Fruit fly (Drosophila melanogaster): ENCODE measurements around the gene CG3402.

The CG3402 gene

dm6 chr3L:640324-640974 lies 12.2 kb downstream of the CG3402 start (continued):
- TF ChIP-seq Doc2 (GFP tag; IDR thresholded peaks at IDR 0.05): no peak
- peak; percentile 75 for TF ChIP-seq CG5180 (GFP tag; optimal IDR thresholded peaks at IDR 0.05)
- peak; percentile 85 for TF ChIP-seq CG12744 (GFP tag; optimal IDR thresholded peaks at IDR 0.05)
- TF ChIP-seq CG18011 (GFP tag; optimal IDR thresholded peaks at IDR 0.05): peak; percentile 42
- peak; percentile 88 for TF ChIP-seq CG7556 (GFP tag; optimal IDR thresholded peaks at IDR 0.05)
- peak; percentile 63; the same call in 1 of the 2 replicates for TF ChIP-seq klu (GFP tag; IDR thresholded peaks at IDR 0.05)
- TF ChIP-seq HLH3B (GFP tag; IDR thresholded peaks at IDR 0.05): peak; percentile 65
- TF ChIP-seq cas (GFP tag; IDR thresholded peaks at IDR 0.05): peak; percentile 31; the same call in 1 of the 2 replicates
- TF ChIP-seq CG7357 (GFP tag; IDR thresholded peaks at IDR 0.05): peak; percentile 37; the same call in 1 of the 3 replicates
- TF ChIP-seq wek (GFP tag; optimal IDR thresholded peaks at IDR 0.05): peak; percentile 41
- peak; percentile 57 for TF ChIP-seq MBD-R2 (GFP tag; IDR thresholded peaks at IDR 0.05)
- peak; percentile 88 for TF ChIP-seq CoRest (tag; optimal IDR thresholded peaks at IDR 0.05)
- peak; percentile 57 for TF ChIP-seq ems (GFP tag; optimal IDR thresholded peaks at IDR 0.05)
- peak; percentile 60 for TF ChIP-seq Aef1 (GFP tag; IDR thresholded peaks at IDR 0.05)
- TF ChIP-seq CG16813 (GFP tag; IDR thresholded peaks at IDR 0.05; ENCODE audit: partially characterized antibody): no peak
- TF ChIP-seq gfzf (GFP tag; optimal IDR thresholded peaks at IDR 0.05): no peak
- TF ChIP-seq otp (GFP tag; IDR thresholded peaks at IDR 0.05): peak; percentile 57; the same call in 1 of the 3 replicates
- peak; percentile 79 for TF ChIP-seq CG11723 (GFP tag; optimal IDR thresholded peaks at IDR 0.05)
- peak; percentile 84 to 90 for TF ChIP-seq Pdp1 (GFP tag; optimal IDR thresholded peaks at IDR 0.05)
- TF ChIP-seq ham (GFP tag; IDR thresholded peaks at IDR 0.05): no peak

dm6 chr3L:639460-640103 lies 13.1 kb downstream of the CG3402 start:
- TF ChIP-seq lmd (GFP tag; IDR thresholded peaks at IDR 0.05) (no peak), Adf1 (GFP tag; IDR thresholded peaks at IDR 0.05) (peak; percentile 97), HmgZ (tag; optimal IDR thresholded peaks at IDR 0.05) (peak; percentile 3), CG4282 (GFP tag; optimal IDR thresholded peaks at IDR 0.05) (peak; percentile 21), Ets65A (GFP tag) (peak; percentile 19), CG17568 (GFP tag; optimal IDR thresholded peaks at IDR 0.05) (peak; percentile 30), trem (tag; optimal IDR thresholded peaks at IDR 0.05) (no peak), CG12391 (tag; optimal IDR thresholded peaks at IDR 0.05) (no peak), ranshi (GFP tag; IDR thresholded peaks at IDR 0.05) (peak; percentile 14; the same call in 1 of the 2 replicates), sna (GFP tag; IDR thresholded peaks at IDR 0.05; ENCODE audit: partially characterized antibody) (no peak), CG6654 (GFP tag; optimal IDR thresholded peaks at IDR 0.05) (no peak), vfl (GFP tag; optimal IDR thresholded peaks at IDR 0.05) (no peak), CG14860 (GFP tag; IDR thresholded peaks at IDR 0.05; ENCODE audit: partially characterized antibody) (no peak), CG6689 (GFP tag; IDR thresholded peaks at IDR 0.05) (no peak), chinmo (GFP tag; IDR thresholded peaks at IDR 0.05; ENCODE audit: partially characterized antibody) (peak; percentile 56; the same call in 3 of the 4 replicates), H2.0 (GFP tag; IDR thresholded peaks at IDR 0.05) (no peak), fd3F (GFP tag; optimal IDR thresholded peaks at IDR 0.05) (no peak), Med (GFP tag) (peak; percentile 88), zf30C (GFP tag; optimal IDR thresholded peaks at IDR 0.05) (peak; percentile 27), unpg (GFP tag; optimal IDR thresholded peaks at IDR 0.05) (no peak), Xbp1 (GFP tag; optimal IDR thresholded peaks at IDR 0.05) (no peak), Rfx (GFP tag; IDR thresholded peaks at IDR 0.05) (no peak), CG13123 (GFP tag; optimal IDR thresholded peaks at IDR 0.05) (no peak), CG12299 (tag; optimal IDR thresholded peaks at IDR 0.05) (no peak), CG32532 (GFP tag; IDR thresholded peaks at IDR 0.05) (peak; percentile 28; the same call in 1 of the 2 replicates), lilli (GFP tag; optimal IDR thresholded peaks at IDR 0.05) (peak; percentile 49), CG8359 (GFP tag; optimal IDR thresholded peaks at IDR 0.05; ENCODE audit: borderline replicate concordance) (no peak), eve (GFP tag; optimal IDR thresholded peaks at IDR 0.05) (peak in 1 of 2 experiments; percentile 59), Abd-B (GFP tag; optimal IDR thresholded peaks at IDR 0.05) (no peak)

Data from whole organism, embryonic.